Worm (Caenorhabditis elegans) whole organism, young adult: ENCODE data around the gene npr-20.

Experiments used
- B0035.1 ChIP-seq: sonication (generic microtip); optimal IDR thresholded peaks from 2 replicates; lab custom pipeline; 2016; ENCODE audit warnings: missing genetic modification characterization, mild to moderate bottlenecking, missing compliant biosample characterization, missing genotype, missing genetic modification reagents
- B0261.1 ChIP-seq: sonication (generic microtip); optimal IDR thresholded peaks from 2 replicates; lab custom pipeline; 2016; ENCODE audit warnings: mild to moderate bottlenecking, missing genetic modification characterization, moderate library complexity, missing compliant biosample characterization
- D2030.7 ChIP-seq: fragments of 200-800 bp; sonication (Bioruptor generic); IDR thresholded peaks from 2 replicates; pipeline ENCODE4 v1.3.6; 2022; ENCODE audit warnings: missing genetic modification reagents, missing genetic modification characterization, missing compliant biosample characterization
- F22D6.2 ChIP-seq: sonication (generic microtip); optimal IDR thresholded peaks from 2 replicates; lab custom pipeline; 2016; ENCODE audit warnings: mild to moderate bottlenecking, missing genetic modification characterization, missing compliant biosample characterization
- F33H1.4 ChIP-seq: fragments of 200-800 bp; sonication (Bioruptor generic); IDR thresholded peaks from 2 replicates; pipeline ENCODE4 v1.3.6; 2022; ENCODE audit warnings: missing genetic modification reagents, missing genetic modification characterization, missing compliant biosample characterization
- F37B4.10 ChIP-seq: fragments of 200-800 bp; sonication (Bioruptor generic); IDR thresholded peaks from 2 replicates; pipeline ENCODE4 v1.3.6; 2022; ENCODE audit warnings: missing genetic modification characterization, missing compliant biosample characterization
- F57A8.1 ChIP-seq: fragments of 200-800 bp; sonication (Bioruptor generic); optimal IDR thresholded peaks from 2 replicates; lab custom pipeline; 2018; ENCODE audit warnings: mild to moderate bottlenecking, missing genetic modification characterization, moderate library complexity, missing compliant biosample characterization
- K11D2.4 ChIP-seq: fragments of 200-800 bp; sonication (Bioruptor generic); IDR thresholded peaks from 2 replicates; pipeline ENCODE4 v1.3.6; 2022; ENCODE audit warnings: missing genetic modification reagents, missing genetic modification characterization, missing compliant biosample characterization
- K12H6.12 ChIP-seq: fragments of 200-800 bp; sonication (Bioruptor generic); optimal IDR thresholded peaks from 2 replicates; lab custom pipeline; 2018; ENCODE audit warnings: mild to moderate bottlenecking, missing genetic modification characterization, missing compliant biosample characterization
- T07F8.4 ChIP-seq: sonication (generic microtip); optimal IDR thresholded peaks from 2 replicates; lab custom pipeline; 2016; ENCODE audit warnings: mild to moderate bottlenecking, missing genetic modification characterization, moderate library complexity, missing compliant biosample characterization
- Y56A3A.18 ChIP-seq: fragments of 200-800 bp; sonication (Bioruptor generic); IDR thresholded peaks from 2 replicates; pipeline ENCODE4 v1.3.6; 2022; ENCODE audit warnings: missing genetic modification reagents, missing genetic modification characterization, missing compliant biosample characterization
- Y79H2A.3 ChIP-seq: fragments of 200-800 bp; sonication (Bioruptor generic); conservative IDR thresholded peaks from 2 replicates; pipeline ENCODE4 v1.3.6; 2022; ENCODE audit warnings: missing genetic modification reagents, missing genetic modification characterization, missing compliant biosample characterization
- akir-1 ChIP-seq: fragments of 200-800 bp; sonication (Bioruptor generic); optimal IDR thresholded peaks from 2 replicates; lab custom pipeline; 2018; ENCODE audit warnings: mild to moderate bottlenecking, missing genetic modification characterization, moderate library complexity, missing compliant biosample characterization
- athp-1 ChIP-seq: sonication (generic microtip); optimal IDR thresholded peaks from 2 replicates; lab custom pipeline; 2017; ENCODE audit warnings: mild to moderate bottlenecking, missing genetic modification characterization, missing compliant biosample characterization
- bed-1 ChIP-seq: fragments of 200-800 bp; sonication (Bioruptor generic); IDR thresholded peaks from 2 replicates; pipeline ENCODE4 v1.3.6; 2022; ENCODE audit warnings: missing genetic modification reagents, missing genetic modification characterization, missing compliant biosample characterization
- bed-2 ChIP-seq: fragments of 200-800 bp; sonication (Bioruptor generic); IDR thresholded peaks from 2 replicates; pipeline ENCODE4 v1.3.6; 2022; ENCODE audit warnings: missing genetic modification reagents, missing genetic modification characterization, missing compliant biosample characterization
- cebp-2 ChIP-seq: fragments of 200-800 bp; sonication (Bioruptor generic); IDR thresholded peaks from 2 replicates; pipeline ENCODE4 v1.3.6; 2022; ENCODE audit warnings: missing genetic modification characterization, missing compliant biosample characterization
- ceh-27 ChIP-seq: fragments of 200-800 bp; sonication (Bioruptor generic); optimal IDR thresholded peaks from 2 replicates; lab custom pipeline; 2018; ENCODE audit warnings: mild to moderate bottlenecking, missing genetic modification characterization, moderate library complexity, missing compliant biosample characterization
- ceh-40 ChIP-seq: fragments of 200-800 bp; sonication (Bioruptor generic); IDR thresholded peaks from 2 replicates; pipeline ENCODE4 v1.3.6; 2022; ENCODE audit warnings: missing genetic modification characterization, missing compliant biosample characterization
- ceh-58 ChIP-seq: fragments of 200-800 bp; sonication (Bioruptor generic); IDR thresholded peaks from 2 replicates; pipeline ENCODE4 v1.3.6; 2022; ENCODE audit warnings: missing genetic modification characterization, missing compliant biosample characterization
- ceh-79 ChIP-seq: sonication (generic microtip); optimal IDR thresholded peaks from 2 replicates; lab custom pipeline; 2017; ENCODE audit warnings: mild to moderate bottlenecking, missing genetic modification characterization, missing compliant biosample characterization
- dpl-1 ChIP-seq: fragments of 150-350 bp; optimal IDR thresholded peaks from 2 replicates; lab custom pipeline; 2014; ENCODE audit warnings: missing biosample characterization, missing genetic modification reagents, missing genetic modification characterization
- efl-1 ChIP-seq: fragments of 150-350 bp; optimal IDR thresholded peaks from 2 replicates; lab custom pipeline; 2014; ENCODE audit warnings: missing biosample characterization, missing genetic modification reagents, missing genetic modification characterization
- egl-18 ChIP-seq: fragments of 200-800 bp; sonication (Bioruptor generic); IDR thresholded peaks from 2 replicates; pipeline ENCODE4 v1.3.6; 2022; ENCODE audit warnings: missing genetic modification reagents, missing genetic modification characterization, missing compliant biosample characterization
- egrh-3 ChIP-seq: fragments of 200-800 bp; sonication (Bioruptor generic); IDR thresholded peaks from 2 replicates; pipeline ENCODE4 v1.3.6; 2022; ENCODE audit warnings: missing genetic modification reagents, missing genetic modification characterization, missing compliant biosample characterization
- ekl-4 ChIP-seq: fragments of 200-800 bp; sonication (Bioruptor generic); IDR thresholded peaks from 2 replicates; pipeline ENCODE4 v1.3.6; 2022; ENCODE audit warnings: missing genetic modification reagents, missing genetic modification characterization, missing compliant biosample characterization
- fkh-3 ChIP-seq: sonication (generic microtip); optimal IDR thresholded peaks from 2 replicates; lab custom pipeline; 2016; ENCODE audit warnings: mild to moderate bottlenecking, missing genetic modification characterization, missing compliant biosample characterization
- him-1 ChIP-seq: sonication (generic microtip); optimal IDR thresholded peaks from 2 replicates; lab custom pipeline; 2016; ENCODE audit warnings: missing genotype, missing genetic modification reagents, missing genetic modification characterization, missing compliant biosample characterization
- hmg-1.2 ChIP-seq: fragments of 200-800 bp; sonication (Bioruptor generic); IDR thresholded peaks from 2 replicates; pipeline ENCODE4 v1.3.6; 2022; ENCODE audit warnings: missing genetic modification reagents, missing genetic modification characterization, missing compliant biosample characterization
- lag-1 ChIP-seq: fragments of 200-800 bp; sonication (Bioruptor generic); IDR thresholded peaks from 2 replicates; pipeline ENCODE4 v1.3.6; 2022; ENCODE audit warnings: missing genetic modification reagents, missing genetic modification characterization, missing compliant biosample characterization
- let-526 ChIP-seq: fragments of 200-800 bp; sonication (Bioruptor generic); IDR thresholded peaks from 2 replicates; pipeline ENCODE4 v1.3.6; 2022; ENCODE audit warnings: missing genetic modification reagents, missing genetic modification characterization, missing compliant biosample characterization
- lin-54 ChIP-seq: fragments of 200-800 bp; sonication (Bioruptor generic); optimal IDR thresholded peaks from 2 replicates; lab custom pipeline; 2018; ENCODE audit warnings: mild to moderate bottlenecking, missing genetic modification characterization, missing compliant biosample characterization
- lsl-1 ChIP-seq: fragments of 200-800 bp; sonication (Bioruptor generic); optimal IDR thresholded peaks from 2 replicates; lab custom pipeline; 2018; ENCODE audit warnings: mild to moderate bottlenecking, missing genetic modification characterization, moderate library complexity, missing compliant biosample characterization
- madf-3 ChIP-seq: fragments of 200-800 bp; sonication (Bioruptor generic); IDR thresholded peaks from 2 replicates; pipeline ENCODE4 v1.3.6; 2022; ENCODE audit warnings: missing genetic modification reagents, missing genetic modification characterization, missing compliant biosample characterization
- madf-6 ChIP-seq: fragments of 200-800 bp; sonication (Bioruptor generic); IDR thresholded peaks from 2 replicates; pipeline ENCODE4 v1.3.6; 2022; ENCODE audit warnings: missing genetic modification reagents, missing genetic modification characterization, missing compliant biosample characterization
- nhr-179 ChIP-seq: sonication (generic microtip); optimal IDR thresholded peaks from 2 replicates; lab custom pipeline; 2016; ENCODE audit warnings: mild to moderate bottlenecking, missing genetic modification characterization, missing compliant biosample characterization
- nhr-27 ChIP-seq: fragments of 200-800 bp; sonication (Bioruptor generic); optimal IDR thresholded peaks from 2 replicates; lab custom pipeline; 2018; ENCODE audit warnings: mild to moderate bottlenecking, missing genetic modification characterization, moderate library complexity, missing compliant biosample characterization
- nhr-80 ChIP-seq: sonication (generic microtip); optimal IDR thresholded peaks from 2 replicates; lab custom pipeline; 2016; ENCODE audit warnings: missing genetic modification characterization, missing compliant biosample characterization
- nhr-90 ChIP-seq: sonication (generic microtip); optimal IDR thresholded peaks from 2 replicates; lab custom pipeline; 2016; ENCODE audit warnings: missing genotype, mild to moderate bottlenecking, missing genetic modification characterization, missing compliant biosample characterization
- rec-8 ChIP-seq, 2 experiments: sonication (generic microtip); optimal IDR thresholded peaks; 2 replicates each; lab custom pipeline; 2016; ENCODE audit warnings: mild to moderate bottlenecking in 2 of 2, missing genetic modification characterization in 2 of 2, missing genetic modification reagents in 2 of 2, missing genotype in 2 of 2, missing biosample characterization in 1 of 2, missing compliant biosample characterization in 1 of 2, moderate library complexity in 1 of 2
- repo-1 ChIP-seq: sonication (generic microtip); optimal IDR thresholded peaks from 2 replicates; lab custom pipeline; 2017; ENCODE audit warnings: mild to moderate bottlenecking, missing genetic modification characterization, missing compliant biosample characterization
- snpc-3.4 ChIP-seq: sonication (generic microtip); optimal IDR thresholded peaks from 2 replicates; lab custom pipeline; 2017; ENCODE audit warnings: missing genetic modification characterization, mild to moderate bottlenecking, missing compliant biosample characterization, antibody characterized with exemption, moderate library complexity, missing genotype, missing genetic modification reagents
- tbx-9 ChIP-seq: sonication (generic microtip); optimal IDR thresholded peaks from 2 replicates; lab custom pipeline; 2016; ENCODE audit warnings: borderline replicate concordance, missing genetic modification characterization, inconsistent platforms, missing compliant biosample characterization
- tlf-1 ChIP-seq: fragments of 200-800 bp; sonication (Bioruptor generic); optimal IDR thresholded peaks from 2 replicates; lab custom pipeline; 2018; ENCODE audit warnings: mild to moderate bottlenecking, missing genetic modification characterization, missing compliant biosample characterization
- unc-130 ChIP-seq: sonication (generic microtip); optimal IDR thresholded peaks from 2 replicates; lab custom pipeline; 2016; ENCODE audit warnings: missing genetic modification reagents, missing genetic modification characterization, missing compliant biosample characterization
- xnd-1 ChIP-seq: sonication (generic microtip); optimal IDR thresholded peaks from 2 replicates; lab custom pipeline; 2016; ENCODE audit warnings: missing genotype, missing genetic modification reagents, missing genetic modification characterization, missing compliant biosample characterization
- ztf-22 ChIP-seq: fragments of 200-800 bp; sonication (Bioruptor generic); optimal IDR thresholded peaks from 2 replicates; lab custom pipeline; 2018; ENCODE audit warnings: mild to moderate bottlenecking, missing genetic modification characterization, moderate library complexity, missing compliant biosample characterization
- ztf-26 ChIP-seq: sonication (generic microtip); optimal IDR thresholded peaks from 2 replicates; lab custom pipeline; 2017; ENCODE audit warnings: missing genetic modification characterization, missing compliant biosample characterization
- ztf-3 ChIP-seq: fragments of 200-800 bp; sonication (Bioruptor generic); optimal IDR thresholded peaks from 2 replicates; lab custom pipeline; 2018; ENCODE audit warnings: mild to moderate bottlenecking, missing genetic modification characterization, missing compliant biosample characterization

The npr-20 gene

DNA sequence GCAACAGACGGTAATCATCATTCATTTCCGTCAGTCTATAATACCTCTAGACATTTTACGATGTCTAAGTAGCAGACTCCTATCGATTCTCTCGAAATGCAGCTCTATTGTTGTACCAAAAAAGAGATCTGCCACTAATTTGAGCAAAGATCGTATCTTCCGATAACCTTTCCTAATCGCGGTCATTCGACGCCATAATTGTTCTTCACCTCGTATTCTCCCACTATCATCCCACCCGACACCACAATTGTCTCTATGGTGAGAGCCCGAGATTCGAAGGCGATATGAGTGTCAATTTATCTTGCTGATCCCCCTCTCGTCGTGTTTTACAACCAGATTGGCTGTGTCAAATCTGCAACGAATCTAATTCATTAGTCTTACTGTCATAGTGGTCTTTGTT lies 30.4 kb upstream of the npr-20 start:
- no peak for TF ChIP-seq F22D6.2 (tag; lab: Kevin White, UChicago)
- TF ChIP-seq K11D2.4 (GFP tag; lab: Robert Waterston, UW), result no peak
- TF ChIP-seq nhr-27 (tag; lab: Kevin White, UChicago), result no peak
- TF ChIP-seq nhr-90, result no peak
- no peak for TF ChIP-seq Y56A3A.18
- no peak for TF ChIP-seq let-526
- no peak for TF ChIP-seq tbx-9 (tag; lab: Kevin White, UChicago)
- no peak for TF ChIP-seq tlf-1
- TF ChIP-seq T07F8.4 (tag; lab: Kevin White, UChicago), result no peak
- no peak for TF ChIP-seq B0035.1 (tag; lab: Kevin White, UChicago)
- no peak for TF ChIP-seq rec-8 (tag; optimal IDR thresholded peaks at IDR 0.05; lab: Kevin White, UChicago)
- no peak for TF ChIP-seq ceh-40
- no peak for TF ChIP-seq bed-2
- TF ChIP-seq madf-6, result no peak
- TF ChIP-seq ztf-22, result no peak
- TF ChIP-seq egl-18, result no peak
- no peak for TF ChIP-seq egrh-3 (GFP tag; lab: Robert Waterston, UW)
- no peak for TF ChIP-seq nhr-80 (tag; lab: Kevin White, UChicago)

DNA sequence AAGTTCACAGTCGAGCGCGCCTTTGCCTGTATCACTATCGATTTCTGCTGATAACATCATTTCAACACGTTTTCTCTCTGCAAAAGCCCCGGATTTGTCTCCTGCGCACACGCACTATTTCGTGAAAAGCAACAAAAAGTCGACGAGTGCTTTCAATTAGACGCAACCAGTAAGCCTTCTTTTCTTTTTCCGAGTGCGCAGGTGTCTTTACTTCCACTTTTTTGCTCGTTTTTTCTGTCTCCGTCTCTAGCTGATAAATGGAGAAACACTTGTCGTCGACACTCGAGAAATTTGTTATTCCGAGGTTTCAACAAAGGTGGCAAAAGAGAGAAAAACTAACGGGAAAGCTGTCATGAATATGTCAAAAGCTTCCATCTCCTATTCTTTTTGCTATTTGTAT lies 26.6 kb upstream of the npr-20 start:
- TF ChIP-seq F57A8.1, result no peak
- no peak for TF ChIP-seq ceh-58 (GFP tag; lab: Robert Waterston, UW)
- no peak for TF ChIP-seq Y56A3A.18
- TF ChIP-seq ztf-3 (GFP tag; lab: Kevin White, UChicago), result no peak
- TF ChIP-seq ztf-26, result no peak
- TF ChIP-seq unc-130 (GFP tag; lab: Kevin White, UChicago), result no peak
- no peak for TF ChIP-seq cebp-2 (GFP tag; lab: Robert Waterston, UW)
- no peak for TF ChIP-seq him-1 (tag; lab: Kevin White, UChicago)
- TF ChIP-seq akir-1 (GFP tag; lab: Kevin White, UChicago), result no peak
- no peak for TF ChIP-seq xnd-1
- TF ChIP-seq K12H6.12, result no peak
- no peak for TF ChIP-seq snpc-3.4 (tag; lab: Kevin White, UChicago)
- TF ChIP-seq nhr-179 (tag; lab: Kevin White, UChicago), result no peak
- TF ChIP-seq lag-1 (GFP tag; lab: Robert Waterston, UW), result no peak
- TF ChIP-seq F37B4.10 (GFP tag; lab: Robert Waterston, UW), result no peak
- no peak for TF ChIP-seq B0261.1
- TF ChIP-seq egl-18, result no peak

DNA sequence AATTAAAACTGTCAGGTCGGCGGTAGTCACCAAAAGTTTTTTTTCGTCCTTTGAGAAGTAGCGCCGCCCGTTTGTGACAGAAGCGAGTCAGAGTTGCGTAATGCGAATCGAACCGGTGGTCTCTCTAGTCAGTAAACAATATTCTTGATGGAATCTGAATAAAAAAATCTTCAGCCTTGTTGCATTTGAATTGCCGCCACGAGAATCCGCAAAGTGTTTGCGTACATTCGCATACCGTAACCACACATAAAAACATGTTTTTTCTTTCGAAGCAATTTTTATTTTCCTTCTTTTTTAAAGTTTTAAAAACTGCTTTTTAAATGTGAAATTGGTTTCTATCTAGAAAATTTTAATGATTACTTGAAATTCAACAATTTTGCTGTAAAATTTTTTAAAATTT lies 26.1 kb upstream of the npr-20 start:
- peak; percentile 41; the same call in 1 of the 2 replicates for TF ChIP-seq F33H1.4
- no peak for TF ChIP-seq Y56A3A.18
- TF ChIP-seq Y79H2A.3, result no peak
- TF ChIP-seq hmg-1.2 (GFP tag; lab: Robert Waterston, UW), result no peak
- no peak for TF ChIP-seq madf-3
- TF ChIP-seq bed-1 (GFP tag; lab: Robert Waterston, UW), result no peak
- TF ChIP-seq ceh-27 (GFP tag; lab: Kevin White, UChicago), result no peak
- no peak for TF ChIP-seq athp-1 (tag; lab: Kevin White, UChicago)
- TF ChIP-seq lin-54 (GFP tag; lab: Kevin White, UChicago), result peak; percentile 77
- TF ChIP-seq xnd-1, result peak; percentile 10
- no peak for TF ChIP-seq nhr-27 (tag; lab: Kevin White, UChicago)
- TF ChIP-seq efl-1 (GFP tag; lab: Kevin White, UChicago), result peak; percentile 67
- TF ChIP-seq ceh-79, result no peak
- no peak for TF ChIP-seq fkh-3
- peak; percentile 76 for TF ChIP-seq lsl-1 (GFP tag; lab: Kevin White, UChicago)
- TF ChIP-seq ekl-4, result no peak
- no peak for TF ChIP-seq ztf-3 (GFP tag; lab: Kevin White, UChicago)
- no peak for TF ChIP-seq repo-1
- peak; percentile 35 for TF ChIP-seq dpl-1 (GFP tag; lab: Kevin White, UChicago)
- 0 out of 2 replicates have a peak, but pooled peaks have one; percentile 29 for TF ChIP-seq D2030.7 (GFP tag; lab: Robert Waterston, UW)
- TF ChIP-seq F37B4.10 (GFP tag; lab: Robert Waterston, UW), result no peak
